Worm (Caenorhabditis elegans): Measurements from ENCODE around the gene tps-1.

- no peak for TF ChIP-seq aly-1 (tag; optimal IDR thresholded peaks at IDR 0.05)
- TF ChIP-seq ceh-13 (GFP tag; optimal IDR thresholded peaks at IDR 0.05), result no peak
- no peak for TF ChIP-seq ama-1 (optimal IDR thresholded peaks at IDR 0.05)
- no peak for TF ChIP-seq tbx-11 (GFP tag; IDR thresholded peaks at IDR 0.05)
- no peak for TF ChIP-seq hmbx-1 (tag; optimal IDR thresholded peaks at IDR 0.05)
- no peak for TF ChIP-seq hmg-4 (GFP tag; optimal IDR thresholded peaks at IDR 0.05)
- no peak for TF ChIP-seq flt-1 (GFP tag; IDR thresholded peaks at IDR 0.05)
- no peak for TF ChIP-seq sea-1 (GFP tag; conservative IDR thresholded peaks at IDR 0.05)
- no peak for TF ChIP-seq tra-4 (tag; optimal IDR thresholded peaks at IDR 0.05)
- TF ChIP-seq tbx-37 (GFP tag; conservative IDR thresholded peaks at IDR 0.05), result no peak
- TF ChIP-seq F13C5.2 (tag; optimal IDR thresholded peaks at IDR 0.05), result no peak
- TF ChIP-seq scrt-1 (GFP tag; IDR thresholded peaks at IDR 0.05), result no peak
- no peak for TF ChIP-seq pes-1 (GFP tag; IDR thresholded peaks at IDR 0.05)
- no peak for TF ChIP-seq B0310.2 (tag; optimal IDR thresholded peaks at IDR 0.05)
These were observed 33.8 kb upstream of the tps-1 start for ce11 chrX:17508137-17508536.
